Worm (Caenorhabditis elegans) whole organism, L1 larva: ENCODE data around the gene cyp-35B2.
A peak's percentile ranks its signal among the peaks of the same experiment; 100 is the strongest.

Experiments used
- ceh-88 ChIP-seq: fragments of 200-800 bp; sonication (Bioruptor generic); IDR thresholded peaks from 2 replicates; pipeline ENCODE4 v1.3.6; 2022; ENCODE audit warnings: missing genetic modification characterization, missing compliant biosample characterization
- nhr-90 ChIP-seq: sonication (generic microtip); optimal IDR thresholded peaks from 2 replicates; lab custom pipeline; 2016; ENCODE audit warnings: mild to moderate bottlenecking, missing genetic modification characterization, missing compliant biosample characterization; ENCODE audit not compliant: poor library complexity
- snpc-4 ChIP-seq: fragments of 150-350 bp; optimal IDR thresholded peaks from 2 replicates; lab custom pipeline; 2014; ENCODE audit warnings: missing biosample characterization, missing genetic modification characterization
- zag-1 ChIP-seq: fragments of 150-350 bp; optimal IDR thresholded peaks from 2 replicates; lab custom pipeline; 2014; ENCODE audit warnings: missing biosample characterization, missing genetic modification characterization

DNA sequence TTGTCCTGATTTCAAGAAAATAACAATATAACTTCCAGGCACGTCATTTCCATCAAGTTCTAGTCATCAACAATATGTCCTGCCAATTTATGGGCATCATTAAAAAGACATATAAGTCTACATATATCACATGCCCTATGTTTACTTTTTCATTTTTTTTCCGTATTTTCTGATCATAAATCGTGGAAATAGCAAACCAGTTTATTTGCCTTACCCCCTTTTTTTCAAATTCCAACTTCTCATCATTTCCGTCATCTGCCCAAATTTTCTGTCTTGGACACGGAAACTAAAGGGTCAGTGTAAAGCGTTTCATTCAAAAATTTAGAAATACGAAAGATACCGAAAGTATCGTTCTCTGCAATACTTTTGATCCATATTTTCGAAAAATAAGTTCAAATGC, 50.4 kb downstream of the cyp-35B2 start:
- no peak for TF ChIP-seq ceh-88 (GFP tag; lab: Robert Waterston, UW)
- TF ChIP-seq zag-1 (tag; lab: Kevin White, UChicago), result no peak
- no peak for TF ChIP-seq snpc-4 (tag; lab: Kevin White, UChicago)
- peak; percentile 2 for TF ChIP-seq nhr-90 (tag; lab: Kevin White, UChicago)
